Fruit fly (Drosophila melanogaster) whole organism, embryonic: ENCODE results near the gene mthl9.

Source experiments
- CG1602 ChIP-seq: fragments of 200-800 bp; sonication (Bioruptor generic); optimal IDR thresholded peaks from 3 replicates; lab custom pipeline; 2016; ENCODE audit warnings: missing biosample characterization, missing genetic modification characterization
- CG3726 ChIP-seq: fragments of 200-800 bp; sonication (Bioruptor generic); IDR thresholded peaks from 3 replicates; pipeline ENCODE4, ENCODE4 v1.3.6; 2022; ENCODE audit warnings: missing biosample characterization, missing genetic modification characterization
- Neu2 ChIP-seq: fragments of 200-800 bp; sonication (Bioruptor generic); optimal IDR thresholded peaks from 3 replicates; lab custom pipeline; 2016; ENCODE audit warnings: missing biosample characterization, missing genetic modification characterization, borderline replicate concordance
- cg ChIP-seq: fragments of 200-800 bp; sonication (Bioruptor generic); optimal IDR thresholded peaks from 3 replicates; lab custom pipeline; 2019; ENCODE audit warnings: missing biosample characterization, mild to moderate bottlenecking, missing genetic modification characterization, moderate library complexity
- croc ChIP-seq: fragments of 200-800 bp; sonication (Bioruptor generic); conservative IDR thresholded peaks from 3 replicates; pipeline ENCODE4 v1.3.6; 2022; ENCODE audit warnings: missing biosample characterization, missing genetic modification characterization
- jing ChIP-seq: fragments of 200-800 bp; sonication (Bioruptor generic); optimal IDR thresholded peaks from 2 replicates; lab custom pipeline; 2018; ENCODE audit warnings: missing biosample characterization, mild to moderate bottlenecking, missing genetic modification characterization
- lov ChIP-seq, 2 experiments: fragments of 200-800 bp in 1 of 2; fragments of >200 bp in 1 of 2; sonication (Bioruptor generic) in 1 of 2; IDR thresholded peaks in 1 of 2; optimal IDR thresholded peaks in 1 of 2; 2 replicates in 1 of 2; 3 replicates in 1 of 2; pipeline versions ENCODE4 v1.3.6 to Lab custom; 2017 to 2022; ENCODE audit warnings: missing biosample characterization in 1 of 2, missing genetic modification characterization in 1 of 2
- sd ChIP-seq: fragments of 200-800 bp; sonication (Bioruptor generic); optimal IDR thresholded peaks from 3 replicates; lab custom pipeline; 2018; ENCODE audit warnings: missing biosample characterization, mild to moderate bottlenecking, missing genetic modification characterization, moderate library complexity

DNA sequence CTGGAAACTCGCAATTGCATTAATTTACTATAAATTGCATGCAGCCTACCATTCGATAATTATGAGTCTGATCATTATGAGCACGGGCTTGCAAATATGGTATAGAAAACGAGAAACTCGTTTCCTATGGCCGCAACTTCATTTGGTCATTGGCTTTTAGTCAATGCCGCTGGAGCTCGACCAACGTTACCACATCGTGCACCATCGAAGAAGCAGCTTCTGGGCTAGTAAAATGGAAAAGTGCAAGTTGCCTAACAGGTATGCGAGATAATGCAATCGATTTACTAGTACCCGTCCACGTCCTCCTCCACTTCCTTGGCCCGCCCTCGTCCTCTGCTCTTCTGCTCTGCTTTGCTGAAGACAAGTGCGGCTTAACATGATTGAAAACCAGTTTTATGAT is 47.9 kb downstream of the mthl9 start:
- no peak for TF ChIP-seq cg
- no peak for TF ChIP-seq Neu2
- no peak for TF ChIP-seq croc (GFP tag; lab: Robert Waterston, UW)
- no peak for TF ChIP-seq jing
- TF ChIP-seq lov (optimal IDR thresholded peaks at IDR 0.05; lab: Kevin White, UChicago) = no peak
- TF ChIP-seq lov (GFP tag; IDR thresholded peaks at IDR 0.05; lab: Robert Waterston, UW) = no peak
- TF ChIP-seq sd (tag; lab: Kevin White, UChicago) = no peak
- TF ChIP-seq CG1602 = no peak
- TF ChIP-seq CG3726 (GFP tag; lab: Robert Waterston, UW) = no peak
